Worm (Caenorhabditis elegans) whole organism, L1 larva: ENCODE measurements around the gene F40G9.7.

Experiments used
- C34B4.2 ChIP-seq: sonication (generic microtip); optimal IDR thresholded peaks from 2 replicates; lab custom pipeline; 2017; ENCODE audit warnings: mild to moderate bottlenecking, missing genetic modification characterization, missing compliant biosample characterization
- aha-1 ChIP-seq: fragments of 150-350 bp; optimal IDR thresholded peaks from 2 replicates; lab custom pipeline; 2014; ENCODE audit warnings: missing biosample characterization, missing genetic modification characterization
- aly-2 ChIP-seq: fragments of 150-350 bp; optimal IDR thresholded peaks from 2 replicates; lab custom pipeline; 2014; ENCODE audit warnings: missing biosample characterization, missing genetic modification characterization
- ama-1 ChIP-seq: fragments of 150-350 bp; optimal IDR thresholded peaks from 2 replicates; lab custom pipeline; 2014
- ceh-88 ChIP-seq: fragments of 200-800 bp; sonication (Bioruptor generic); IDR thresholded peaks from 2 replicates; pipeline ENCODE4 v1.3.6; 2022; ENCODE audit warnings: missing genetic modification characterization, missing compliant biosample characterization
- ceh-90 ChIP-seq: sonication (generic microtip); optimal IDR thresholded peaks from 2 replicates; lab custom pipeline; 2016; ENCODE audit warnings: missing genetic modification characterization, missing compliant biosample characterization
- dsc-1 ChIP-seq: sonication (generic microtip); optimal IDR thresholded peaks from 2 replicates; lab custom pipeline; 2016; ENCODE audit warnings: mild to moderate bottlenecking, missing genetic modification characterization, missing compliant biosample characterization
- efl-1 ChIP-seq, 4 experiments: fragments of 150-350 bp; optimal IDR thresholded peaks in 3 of 4; peaks in 1 of 4; 1 replicate in 1 of 4; 2 replicates in 3 of 4; lab custom pipeline; 2014; ENCODE audit warnings: missing biosample characterization in 2 of 4, missing genetic modification characterization in 2 of 4, missing genetic modification reagents in 2 of 4
- fkh-10 ChIP-seq: sonication (generic microtip); optimal IDR thresholded peaks from 2 replicates; lab custom pipeline; 2017; ENCODE audit warnings: missing biosample characterization, missing genetic modification reagents, missing genetic modification characterization
- hlh-17 ChIP-seq: fragments of 200-800 bp; sonication (Bioruptor generic); optimal IDR thresholded peaks from 2 replicates; lab custom pipeline; 2018; ENCODE audit warnings: missing genetic modification characterization, mild to moderate bottlenecking, missing compliant biosample characterization, moderate library complexity, borderline replicate concordance
- hlh-4 ChIP-seq: sonication (generic microtip); optimal IDR thresholded peaks from 2 replicates; lab custom pipeline; 2016; ENCODE audit warnings: mild to moderate bottlenecking, missing genetic modification characterization, missing compliant biosample characterization
- irx-1 ChIP-seq: sonication (generic microtip); optimal IDR thresholded peaks from 2 replicates; lab custom pipeline; 2016; ENCODE audit warnings: missing genetic modification characterization, missing compliant biosample characterization
- isw-1 ChIP-seq: fragments of 200-800 bp; sonication (Bioruptor generic); IDR thresholded peaks from 2 replicates; pipeline ENCODE4 v1.3.6; 2022; ENCODE audit warnings: missing genetic modification characterization, missing compliant biosample characterization
- jun-1 ChIP-seq: fragments of 150-350 bp; optimal IDR thresholded peaks from 2 replicates; lab custom pipeline; 2014; ENCODE audit warnings: missing biosample characterization, missing genetic modification reagents, missing genetic modification characterization
- lin-15B ChIP-seq: fragments of 150-350 bp; sonication (generic microtip); optimal IDR thresholded peaks from 3 replicates; lab custom pipeline; 2014; ENCODE audit warnings: missing biosample characterization, missing genetic modification characterization
- lin-35 ChIP-seq, 2 experiments: fragments of 150-350 bp; optimal IDR thresholded peaks; 2 replicates each; lab custom pipeline; 2014; ENCODE audit warnings: missing biosample characterization in 2 of 2, missing genetic modification characterization in 2 of 2, missing genetic modification reagents in 2 of 2
- lir-3 ChIP-seq: sonication (generic microtip); optimal IDR thresholded peaks from 2 replicates; lab custom pipeline; 2016; ENCODE audit warnings: mild to moderate bottlenecking, missing genetic modification characterization, moderate library complexity, missing compliant biosample characterization; ENCODE audit not compliant: poor library complexity
- mdl-1 ChIP-seq, 2 experiments: fragments of 150-350 bp; optimal IDR thresholded peaks; 2 replicates each; lab custom pipeline; 2014 to 2017; ENCODE audit warnings: missing biosample characterization in 2 of 2, missing genetic modification characterization in 2 of 2, inconsistent platforms in 1 of 2
- mef-2 ChIP-seq: fragments of 150-350 bp; optimal IDR thresholded peaks from 2 replicates; lab custom pipeline; 2014; ENCODE audit warnings: missing biosample characterization, missing genetic modification characterization
- nhr-237 ChIP-seq: fragments of 150-350 bp; optimal IDR thresholded peaks from 2 replicates; lab custom pipeline; 2014; ENCODE audit warnings: missing biosample characterization, missing genetic modification characterization
- nhr-71 ChIP-seq: sonication (generic microtip); optimal IDR thresholded peaks from 2 replicates; lab custom pipeline; 2016; ENCODE audit warnings: mild to moderate bottlenecking, missing genetic modification characterization, moderate library complexity, missing compliant biosample characterization
- nhr-76 ChIP-seq: sonication (generic microtip); optimal IDR thresholded peaks from 2 replicates; lab custom pipeline; 2017; ENCODE audit warnings: missing biosample characterization, missing genetic modification characterization
- nhr-84 ChIP-seq: sonication (generic microtip); optimal IDR thresholded peaks from 2 replicates; lab custom pipeline; 2017; ENCODE audit warnings: missing biosample characterization, missing genetic modification characterization
- nhr-85 ChIP-seq: sonication (generic microtip); peaks from one replicate; lab custom pipeline; 2016; ENCODE audit warnings: missing genetic modification characterization, inconsistent platforms, missing compliant biosample characterization
- pag-3 ChIP-seq: sonication (generic microtip); optimal IDR thresholded peaks from 2 replicates; lab custom pipeline; 2017; ENCODE audit warnings: missing genetic modification characterization, mild to moderate bottlenecking, missing compliant biosample characterization, antibody characterized with exemption, borderline replicate concordance; ENCODE audit not compliant: insufficient read depth
- skn-1 ChIP-seq: fragments of 150-350 bp; optimal IDR thresholded peaks from 2 replicates; lab custom pipeline; 2014; ENCODE audit warnings: missing biosample characterization, missing genetic modification characterization
- sptf-1 ChIP-seq: fragments of 150-350 bp; optimal IDR thresholded peaks from 2 replicates; lab custom pipeline; 2014; ENCODE audit warnings: missing biosample characterization, missing genetic modification characterization
- sup-37 ChIP-seq: fragments of 200-800 bp; sonication (Bioruptor generic); optimal IDR thresholded peaks from 2 replicates; lab custom pipeline; 2018; ENCODE audit warnings: mild to moderate bottlenecking, missing genetic modification characterization, missing compliant biosample characterization
- swsn-7 ChIP-seq: sonication (generic microtip); optimal IDR thresholded peaks from 2 replicates; lab custom pipeline; 2016; ENCODE audit warnings: missing genetic modification characterization, missing compliant biosample characterization
- tbx-2 ChIP-seq: sonication (generic microtip); optimal IDR thresholded peaks from 2 replicates; lab custom pipeline; 2016; ENCODE audit warnings: missing genetic modification characterization, missing compliant biosample characterization
- unc-130 ChIP-seq: fragments of 150-350 bp; optimal IDR thresholded peaks from 2 replicates; lab custom pipeline; 2017; ENCODE audit warnings: missing biosample characterization, missing genetic modification characterization, inconsistent platforms
- unc-30 ChIP-seq: sonication (generic microtip); optimal IDR thresholded peaks from 2 replicates; lab custom pipeline; 2017; ENCODE audit warnings: missing biosample characterization, missing genetic modification characterization
- unc-62 ChIP-seq: fragments of 150-350 bp; optimal IDR thresholded peaks from 2 replicates; lab custom pipeline; 2014; ENCODE audit warnings: missing biosample characterization, missing genetic modification reagents, missing genetic modification characterization
- zag-1 ChIP-seq: fragments of 150-350 bp; optimal IDR thresholded peaks from 2 replicates; lab custom pipeline; 2014; ENCODE audit warnings: missing biosample characterization, missing genetic modification characterization

F40G9.7 gene

ce11 chrIII:188426-188888 lies 23.0 kb downstream of the F40G9.7 start, which contains the start of gene ubc-20 (continued):
- TF ChIP-seq ceh-90 (tag; lab: Kevin White, UChicago) (no peak), lin-35 (GFP tag; optimal IDR thresholded peaks at IDR 0.05; lab: Kevin White, UChicago) (peak; percentile 17 to 61), nhr-84 (tag; lab: Kevin White, UChicago) (no peak), dsc-1 (tag; lab: Kevin White, UChicago) (no peak)

ce11 chrIII:189280-189679 lies 23.8 kb downstream of the F40G9.7 start:
- TF ChIP-seq nhr-76 (no peak), aly-2 (tag; lab: Kevin White, UChicago) (no peak)

DNA sequence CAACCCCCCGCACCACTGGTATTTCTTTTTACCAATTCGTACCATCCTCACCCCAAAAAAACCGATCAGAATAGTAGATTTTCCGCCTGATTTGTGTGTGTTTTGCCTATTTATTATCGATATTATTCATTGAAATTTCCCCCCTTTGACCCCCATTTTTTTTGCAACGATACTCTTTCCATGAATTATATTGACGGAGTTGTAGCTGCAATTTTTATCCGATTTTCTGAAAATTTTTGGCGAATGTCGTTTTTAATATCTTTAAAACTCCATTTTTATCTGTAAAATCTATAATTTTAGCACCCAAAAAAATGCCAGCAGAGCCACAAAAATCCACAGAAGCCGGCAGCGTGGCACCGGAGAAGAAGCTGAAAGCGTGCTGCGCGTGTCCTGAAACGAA lies 25.2 kb downstream of the F40G9.7 start, which contains the start of gene cox-17:
TSS of gene cox-17 (plus strand) at position 301 of the 400 bp plus-strand sequence.
- no peak for TF ChIP-seq unc-30 (tag; lab: Kevin White, UChicago)
- TF ChIP-seq pag-3 = no peak
- TF ChIP-seq jun-1 (tag; lab: Kevin White, UChicago) = no peak
- TF ChIP-seq hlh-17 (GFP tag; lab: Kevin White, UChicago) = no peak
- TF ChIP-seq nhr-76 = no peak
- no peak for TF ChIP-seq tbx-2 (tag; lab: Kevin White, UChicago)
- no peak for TF ChIP-seq C34B4.2 (tag; lab: Kevin White, UChicago)
- TF ChIP-seq mef-2 = no peak
- TF ChIP-seq swsn-7 (tag; lab: Kevin White, UChicago) = no peak
- no peak for TF ChIP-seq mdl-1 (tag; optimal IDR thresholded peaks at IDR 0.05; lab: Kevin White, UChicago)
- no peak for TF ChIP-seq nhr-237 (tag; lab: Kevin White, UChicago)
- no peak for TF ChIP-seq aly-2 (tag; lab: Kevin White, UChicago)
- TF ChIP-seq fkh-10 (GFP tag; lab: Kevin White, UChicago) = no peak

DNA sequence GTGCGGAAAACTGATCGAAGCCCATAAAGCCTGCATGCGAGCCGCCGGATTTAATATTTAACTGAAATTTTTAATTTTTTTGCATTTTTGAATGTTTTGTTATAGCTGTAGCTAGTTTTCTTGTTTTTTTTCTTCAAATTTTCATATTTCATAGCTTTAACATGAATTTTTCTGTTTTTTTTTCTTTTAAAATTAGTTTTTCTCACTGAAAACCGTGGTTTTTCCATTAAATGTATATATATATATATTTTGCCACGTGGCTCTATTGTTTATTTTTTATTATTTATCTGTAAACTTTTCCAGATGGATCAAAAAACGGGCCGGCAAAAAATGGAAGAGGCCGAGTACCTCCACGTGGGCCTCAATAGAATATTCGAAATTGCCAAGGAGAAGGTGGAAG lies 26.3 kb downstream of the F40G9.7 start, which contains the start of gene sec-20:
TSS of gene sec-20 (plus strand) at position 301 of the 400 bp plus-strand sequence.
- no peak for TF ChIP-seq unc-62
- no peak for TF ChIP-seq pag-3
- no peak for TF ChIP-seq ceh-90 (tag; lab: Kevin White, UChicago)
- TF ChIP-seq zag-1 (tag; lab: Kevin White, UChicago) = no peak
- TF ChIP-seq sup-37 (GFP tag; lab: Kevin White, UChicago) = no peak
- TF ChIP-seq sptf-1 (tag; lab: Kevin White, UChicago) = no peak
- no peak for TF ChIP-seq hlh-4 (tag; lab: Kevin White, UChicago)
- no peak for TF ChIP-seq aha-1 (tag; lab: Kevin White, UChicago)
- no peak for TF ChIP-seq nhr-71 (tag; lab: Kevin White, UChicago)
- TF ChIP-seq nhr-84 (tag; lab: Kevin White, UChicago) = no peak
- TF ChIP-seq ceh-88 (GFP tag; lab: Robert Waterston, UW) = no peak
- TF ChIP-seq lin-15B (tag; lab: Kevin White, UChicago) = no peak
- TF ChIP-seq unc-130 (tag; lab: Kevin White, UChicago) = no peak
- TF ChIP-seq isw-1 (GFP tag; lab: Robert Waterston, UW) = no peak
- no peak for TF ChIP-seq lir-3 (tag; lab: Kevin White, UChicago)
- TF ChIP-seq skn-1 (tag; lab: Kevin White, UChicago) = no peak

DNA sequence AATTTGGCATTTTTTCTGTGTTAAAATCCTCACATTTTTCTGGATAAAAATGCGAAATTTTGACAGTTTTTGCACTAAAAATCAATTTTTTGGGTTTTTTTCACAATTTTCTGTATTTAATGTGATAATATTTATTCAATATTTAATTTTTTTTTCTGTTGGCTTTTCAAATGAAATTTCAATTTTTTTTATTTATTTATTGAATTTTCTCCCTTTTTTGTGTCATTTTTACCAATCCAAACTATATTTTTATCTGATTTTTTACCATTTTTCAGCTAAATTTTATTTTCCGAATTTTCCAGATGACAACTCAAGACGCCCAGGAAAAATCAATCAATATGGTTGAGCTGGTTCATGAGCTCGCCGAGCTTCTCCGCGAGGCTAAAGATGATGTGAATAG lies 28.7 kb downstream of the F40G9.7 start, which contains the start of gene F40G9.17:
TSS of gene F40G9.17 (plus strand) at position 301 of the 400 bp plus-strand sequence.
- no peak for TF ChIP-seq sptf-1 (tag; lab: Kevin White, UChicago)
- TF ChIP-seq nhr-85 (tag; lab: Kevin White, UChicago) = peak; percentile 10
- no peak for TF ChIP-seq irx-1 (tag; lab: Kevin White, UChicago)
- TF ChIP-seq dsc-1 (tag; lab: Kevin White, UChicago) = no peak

DNA sequence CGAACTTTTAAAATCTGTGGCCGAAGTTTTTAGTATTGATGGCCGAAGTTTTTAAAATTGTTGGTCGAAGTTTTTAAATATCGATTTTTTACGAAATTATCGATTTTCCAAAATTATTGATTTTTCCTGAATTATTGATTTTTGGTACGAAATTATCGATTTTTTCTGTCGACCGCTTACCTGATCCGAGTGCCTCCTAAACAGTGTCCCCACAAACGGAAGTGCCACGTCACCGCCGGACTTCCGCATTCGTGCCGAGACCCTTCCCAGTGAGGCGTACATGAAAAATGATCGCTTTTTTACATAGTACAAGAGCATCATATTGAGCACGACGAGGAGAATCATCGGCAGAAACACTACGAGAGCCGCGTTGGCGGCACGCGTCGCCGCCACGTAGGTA lies 38.5 kb downstream of the F40G9.7 start:
- TF ChIP-seq efl-1 (optimal IDR thresholded peaks at IDR 0.05; lab: Kevin White, UChicago) = no peak
- TF ChIP-seq efl-1 (GFP tag; optimal IDR thresholded peaks at IDR 0.05 in 1 of 2; lab: Kevin White, UChicago) = peak in 1 of 2 experiments; percentile 67
- TF ChIP-seq ama-1 = no peak
